Worm (Caenorhabditis elegans) whole organism, L3 larva: Measurements from ENCODE around the gene C35A5.4.

ENCODE experiments used
- hmg-11 ChIP-seq: sonication (generic microtip); optimal IDR thresholded peaks from 2 replicates; lab custom pipeline; 2016; ENCODE audit warnings: missing genetic modification characterization, missing compliant biosample characterization
- mdl-1 ChIP-seq: fragments of 150-350 bp; optimal IDR thresholded peaks from 2 replicates; lab custom pipeline; 2014; ENCODE audit warnings: missing biosample characterization, missing genetic modification characterization
- nhr-11 ChIP-seq: fragments of 150-350 bp; optimal IDR thresholded peaks from 2 replicates; lab custom pipeline; 2014; ENCODE audit warnings: missing biosample characterization, missing genetic modification characterization
- pqm-1 ChIP-seq: fragments of 150-350 bp; optimal IDR thresholded peaks from 2 replicates; lab custom pipeline; 2017; ENCODE audit warnings: missing biosample characterization, missing genetic modification characterization, inconsistent platforms
- skn-1 ChIP-seq: fragments of 150-350 bp; optimal IDR thresholded peaks from 2 replicates; lab custom pipeline; 2014; ENCODE audit warnings: missing biosample characterization, missing genetic modification characterization
- ztf-11 ChIP-seq: fragments of 150-350 bp; optimal IDR thresholded peaks from 2 replicates; lab custom pipeline; 2014; ENCODE audit warnings: missing biosample characterization, missing genetic modification characterization

DNA sequence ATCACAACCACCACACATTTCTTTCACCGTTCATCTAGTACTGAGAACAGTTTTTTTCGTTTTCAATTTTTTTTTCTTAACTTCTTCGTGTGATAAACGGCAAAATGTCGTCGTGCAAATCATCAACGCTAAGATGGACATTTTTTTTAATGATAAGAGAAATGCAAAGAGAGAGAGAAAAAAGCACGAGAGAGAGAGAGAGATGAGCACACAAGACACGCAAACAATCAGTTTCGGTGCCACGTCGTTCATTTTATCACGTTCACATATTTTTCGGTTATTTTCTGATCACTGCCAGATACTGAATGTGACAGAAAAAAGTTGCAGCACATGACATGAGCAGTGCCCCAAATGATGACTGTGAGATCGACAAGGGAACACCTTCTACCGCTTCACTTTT is 28.6 kb upstream of the C35A5.4 start, which contains the start of gene egl-9:
- TF ChIP-seq skn-1, result no peak
- TF ChIP-seq pqm-1, result peak; percentile 61
- TF ChIP-seq nhr-11 (tag; lab: Kevin White, UChicago), result no peak
- no peak for TF ChIP-seq hmg-11 (tag; lab: Kevin White, UChicago)
- no peak for TF ChIP-seq ztf-11
- no peak for TF ChIP-seq mdl-1 (tag; lab: Kevin White, UChicago)
